Fruit fly (Drosophila melanogaster): Measurements from ENCODE around the gene Nrd1.

DNA sequence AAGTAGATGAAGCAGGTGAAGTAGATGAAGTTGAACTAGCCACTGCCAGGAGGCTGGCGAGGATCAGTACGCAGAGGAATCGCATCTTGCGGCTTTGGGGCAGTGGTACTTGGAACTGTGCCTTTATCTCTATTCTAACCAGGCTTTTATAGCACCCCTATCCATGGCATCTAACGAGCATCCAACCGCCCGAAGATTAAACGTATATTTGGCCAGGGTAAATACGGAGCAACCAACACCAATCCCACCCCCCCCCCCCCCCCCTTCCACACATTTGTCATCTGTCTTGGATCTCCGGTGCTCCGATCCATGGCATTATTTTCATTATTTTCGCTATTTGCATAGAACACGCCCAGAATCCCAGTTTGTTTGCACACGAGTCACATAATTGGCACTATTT is 30.8 kb downstream of the Nrd1 start, which contains the start of gene CG15741:
- TF ChIP-seq EcR (GFP tag; optimal IDR thresholded peaks at IDR 0.05) = no peak
- no peak for TF ChIP-seq pan (optimal IDR thresholded peaks at IDR 0.05)
- TF ChIP-seq usp (GFP tag; optimal IDR thresholded peaks at IDR 0.05) = no peak
- no peak for TF ChIP-seq psq (optimal IDR thresholded peaks at IDR 0.05)
- no peak for TF ChIP-seq Dll (optimal IDR thresholded peaks at IDR 0.05)
- TF ChIP-seq CG8478 (optimal IDR thresholded peaks at IDR 0.05) = no peak

Data from whole organism.